Worm (Caenorhabditis elegans): Measurements from ENCODE around the gene F57A10.2.
"Not testable (repeated sequence)": the region's sequence is repeated elsewhere in the genome, so short reads cannot be mapped to it uniquely, and the experiment has no call there.

- TF ChIP-seq ztf-29 (GFP tag; IDR thresholded peaks at IDR 0.05); cog-1 (tag; optimal IDR thresholded peaks at IDR 0.05); flt-1 (GFP tag; IDR thresholded peaks at IDR 0.05); klf-2 (GFP tag; conservative IDR thresholded peaks at IDR 0.05); med-1 (GFP tag; optimal IDR thresholded peaks at IDR 0.05; ENCODE audit: insufficient read depth); T22C8.4 (GFP tag; IDR thresholded peaks at IDR 0.05): not testable (repeated sequence)
Observed at ce11 chrV:15803079-15803478, 36.7 kb downstream of the F57A10.2 start, which contains the start of gene srd-27.

Data from whole organism, midembryonic.